Worm (Caenorhabditis elegans): Measurements from ENCODE around the gene R09E10.8.

ce11 chrIV:10331882-10332281 lies 21.7 kb upstream of the R09E10.8 start:
- TF ChIP-seq snpc-4 (GFP tag; optimal IDR thresholded peaks at IDR 0.05) (no peak), snpc-4 (tag; optimal IDR thresholded peaks at IDR 0.05) (no peak), nhr-179 (tag; optimal IDR thresholded peaks at IDR 0.05) (no peak), nfya-1 (tag; optimal IDR thresholded peaks at IDR 0.05; ENCODE audit: borderline replicate concordance, insufficient read depth) (no peak), ama-1 (optimal IDR thresholded peaks at IDR 0.05) (no peak), ama-1 (GFP tag; optimal IDR thresholded peaks at IDR 0.05) (no peak), Y67H2A.10 (GFP tag; conservative IDR thresholded peaks at IDR 0.05) (no peak), zim-3 (tag; optimal IDR thresholded peaks at IDR 0.05) (no peak)

All from whole organism, young adult.